Worm (Caenorhabditis elegans) whole organism, L4 larva: ENCODE results near the gene ubh-1.

Experiments
- F26F4.8 ChIP-seq: fragments of 200-800 bp; sonication (Bioruptor generic); conservative IDR thresholded peaks from 2 replicates; pipeline ENCODE4 v1.3.6; 2022; ENCODE audit warnings: missing genetic modification characterization, missing compliant biosample characterization
- F44E2.7 ChIP-seq: fragments of 200-800 bp; sonication (Bioruptor generic); IDR thresholded peaks from 2 replicates; pipeline ENCODE4 v2.1.2; 2022; ENCODE audit warnings: missing genetic modification characterization, missing compliant biosample characterization
- R02D3.7 ChIP-seq: fragments of 150-350 bp; sonication (generic microtip); optimal IDR thresholded peaks from 3 replicates; lab custom pipeline; 2014; ENCODE audit warnings: missing biosample characterization, missing genetic modification characterization
- T26A8.4 ChIP-seq: fragments of 200-800 bp; sonication (Bioruptor generic); IDR thresholded peaks from 2 replicates; pipeline ENCODE4 v1.3.6; 2022; ENCODE audit warnings: missing genetic modification characterization, missing compliant biosample characterization
- Y105C5A.15 ChIP-seq: fragments of 200-800 bp; sonication (Bioruptor generic); IDR thresholded peaks from 2 replicates; pipeline ENCODE4 v1.3.6; 2022; ENCODE audit warnings: missing genetic modification characterization, missing compliant biosample characterization
- Y48G9A.11 ChIP-seq: fragments of 200-800 bp; sonication (Bioruptor generic); IDR thresholded peaks from 2 replicates; pipeline ENCODE4 v1.3.6; 2022; ENCODE audit warnings: missing genetic modification reagents, missing genetic modification characterization, missing compliant biosample characterization
- Y5F2A.4 ChIP-seq: fragments of 200-800 bp; sonication (Bioruptor generic); optimal IDR thresholded peaks from 2 replicates; lab custom pipeline; 2018; ENCODE audit warnings: mild to moderate bottlenecking, missing genetic modification characterization, missing compliant biosample characterization
- Y75B8A.6 ChIP-seq: fragments of 200-800 bp; sonication (Bioruptor generic); IDR thresholded peaks from 2 replicates; pipeline ENCODE4 v1.3.6; 2022; ENCODE audit warnings: missing genetic modification reagents, missing genetic modification characterization, missing compliant biosample characterization
- ZK337.2 ChIP-seq: fragments of 200-800 bp; sonication (Bioruptor generic); IDR thresholded peaks from 2 replicates; pipeline ENCODE4 v1.3.6; 2022; ENCODE audit warnings: missing genetic modification reagents, missing genetic modification characterization, missing compliant biosample characterization
- aha-1 ChIP-seq: fragments of 150-350 bp; peaks from one replicate; lab custom pipeline; 2014; ENCODE audit warnings: missing biosample characterization, missing genetic modification characterization
- aly-2 ChIP-seq: sonication (generic microtip); optimal IDR thresholded peaks from 2 replicates; lab custom pipeline; 2018; ENCODE audit warnings: missing biosample characterization, missing genetic modification characterization
- attf-4 ChIP-seq: sonication (generic microtip); optimal IDR thresholded peaks from 3 replicates; lab custom pipeline; 2017; ENCODE audit warnings: missing biosample characterization, missing genetic modification characterization
- ceh-28 ChIP-seq: fragments of 150-350 bp; optimal IDR thresholded peaks from 2 replicates; lab custom pipeline; 2014; ENCODE audit warnings: missing biosample characterization, missing genetic modification reagents, missing genetic modification characterization
- ceh-62 ChIP-seq: sonication (generic microtip); optimal IDR thresholded peaks from 2 replicates; lab custom pipeline; 2017; ENCODE audit warnings: missing biosample characterization, missing genetic modification characterization
- ceh-82 ChIP-seq: sonication (generic microtip); optimal IDR thresholded peaks from 2 replicates; lab custom pipeline; 2017; ENCODE audit warnings: missing biosample characterization, missing genetic modification characterization
- daf-19 ChIP-seq: fragments of 200-800 bp; sonication (Bioruptor generic); conservative IDR thresholded peaks from 2 replicates; pipeline ENCODE4 v1.3.6; 2022; ENCODE audit warnings: missing genetic modification characterization, missing compliant biosample characterization
- dmd-9 ChIP-seq: fragments of 200-800 bp; sonication (Bioruptor generic); IDR thresholded peaks from 2 replicates; pipeline ENCODE4 v1.3.6; 2022; ENCODE audit warnings: missing genetic modification reagents, missing genetic modification characterization, missing compliant biosample characterization
- dpl-1 ChIP-seq: fragments of 150-350 bp; optimal IDR thresholded peaks from 2 replicates; lab custom pipeline; 2014; ENCODE audit warnings: missing biosample characterization, missing genetic modification reagents, missing genetic modification characterization
- dve-1 ChIP-seq: sonication (generic microtip); optimal IDR thresholded peaks from 2 replicates; lab custom pipeline; 2017; ENCODE audit warnings: antibody characterized with exemption, mild to moderate bottlenecking, missing genetic modification characterization, missing compliant biosample characterization; ENCODE audit not compliant: insufficient read depth
- egl-27 ChIP-seq: sonication (generic microtip); optimal IDR thresholded peaks from 3 replicates; lab custom pipeline; 2017; ENCODE audit warnings: missing biosample characterization, missing genetic modification reagents, missing genetic modification characterization
- fkh-10 ChIP-seq: fragments of 150-350 bp; optimal IDR thresholded peaks from 2 replicates; lab custom pipeline; 2014; ENCODE audit warnings: missing biosample characterization, missing genetic modification reagents, missing genetic modification characterization
- fos-1 ChIP-seq: fragments of 150-350 bp; optimal IDR thresholded peaks from 2 replicates; lab custom pipeline; 2014; ENCODE audit warnings: missing biosample characterization, missing genetic modification characterization
- gei-8 ChIP-seq: fragments of 200-800 bp; sonication (Bioruptor generic); optimal IDR thresholded peaks from 2 replicates; lab custom pipeline; 2018; ENCODE audit warnings: mild to moderate bottlenecking, missing genetic modification characterization, missing compliant biosample characterization
- hlh-11 ChIP-seq: fragments of 200-800 bp; sonication (Bioruptor generic); optimal IDR thresholded peaks from 2 replicates; lab custom pipeline; 2018; ENCODE audit warnings: mild to moderate bottlenecking, missing genetic modification characterization, missing compliant biosample characterization
- hmg-1.1 ChIP-seq: fragments of 200-800 bp; sonication (Bioruptor generic); IDR thresholded peaks from 2 replicates; pipeline ENCODE4 v1.3.6; 2022; ENCODE audit warnings: missing genetic modification reagents, missing genetic modification characterization, missing compliant biosample characterization
- jun-1 ChIP-seq: fragments of 150-350 bp; optimal IDR thresholded peaks from 2 replicates; lab custom pipeline; 2014; ENCODE audit warnings: missing biosample characterization, missing genetic modification reagents, missing genetic modification characterization
- lin-38 ChIP-seq: fragments of 200-800 bp; sonication (Bioruptor generic); IDR thresholded peaks from 2 replicates; pipeline ENCODE4 v1.3.6; 2022; ENCODE audit warnings: missing genetic modification reagents, missing genetic modification characterization, missing compliant biosample characterization
- lsy-2 ChIP-seq, 2 experiments: fragments of 150-350 bp in 1 of 2; sonication (generic microtip) in 1 of 2; optimal IDR thresholded peaks; 2 replicates each; lab custom pipeline; 2014 to 2017; ENCODE audit warnings: missing biosample characterization in 2 of 2, missing genetic modification characterization in 2 of 2
- madf-5 ChIP-seq, 2 experiments: fragments of 200-800 bp; sonication (Bioruptor generic); IDR thresholded peaks; 2 replicates each; pipeline ENCODE4 v1.3.6; 2022; ENCODE audit warnings: missing compliant biosample characterization in 2 of 2, missing genetic modification characterization in 2 of 2
- mdl-1 ChIP-seq, 2 experiments: fragments of 150-350 bp in 1 of 2; sonication (generic microtip) in 1 of 2; optimal IDR thresholded peaks; 2 replicates each; lab custom pipeline; 2014 to 2017; ENCODE audit warnings: missing biosample characterization in 2 of 2, missing genetic modification characterization in 2 of 2
- mdt-29 ChIP-seq: fragments of 200-800 bp; sonication (Bioruptor generic); IDR thresholded peaks from 2 replicates; pipeline ENCODE4 v1.3.6; 2022; ENCODE audit warnings: missing genetic modification reagents, missing genetic modification characterization, missing compliant biosample characterization
- mes-2 ChIP-seq: sonication (generic microtip); optimal IDR thresholded peaks from 2 replicates; lab custom pipeline; 2016; ENCODE audit warnings: missing genotype, mild to moderate bottlenecking, missing genetic modification characterization, missing compliant biosample characterization; ENCODE audit not compliant: poor library complexity, severe bottlenecking
- nhr-10 ChIP-seq: fragments of 150-350 bp; optimal IDR thresholded peaks from 2 replicates; lab custom pipeline; 2014; ENCODE audit warnings: missing biosample characterization, missing genetic modification characterization
- nhr-111 ChIP-seq: fragments of 200-800 bp; sonication (Bioruptor generic); optimal IDR thresholded peaks from 2 replicates; lab custom pipeline; 2018; ENCODE audit warnings: mild to moderate bottlenecking, missing genetic modification characterization, missing compliant biosample characterization
- nhr-25 ChIP-seq: sonication (generic microtip); optimal IDR thresholded peaks from 2 replicates; lab custom pipeline; 2017; ENCODE audit warnings: missing genetic modification characterization, mild to moderate bottlenecking, missing compliant biosample characterization, antibody characterized with exemption, moderate library complexity, borderline replicate concordance; ENCODE audit not compliant: insufficient read depth
- nhr-42 ChIP-seq: fragments of 200-800 bp; sonication (Bioruptor generic); IDR thresholded peaks from 2 replicates; pipeline ENCODE4 v1.3.6; 2022; ENCODE audit warnings: missing genetic modification characterization, missing compliant biosample characterization
- nhr-48 ChIP-seq: sonication (generic microtip); optimal IDR thresholded peaks from 2 replicates; lab custom pipeline; 2016; ENCODE audit warnings: mild to moderate bottlenecking, missing genetic modification characterization, missing compliant biosample characterization
- pha-4 ChIP-seq, 2 experiments: fragments of 150-350 bp in 1 of 2; fragments of 200-800 bp in 1 of 2; sonication (Bioruptor generic) in 1 of 2; IDR thresholded peaks in 1 of 2; optimal IDR thresholded peaks in 1 of 2; 2 replicates each; pipeline versions ENCODE4 v1.3.6 to Lab custom; 2014 to 2022; ENCODE audit warnings: missing genetic modification characterization in 2 of 2, missing genetic modification reagents in 2 of 2, missing biosample characterization in 1 of 2, missing compliant biosample characterization in 1 of 2
- php-3 ChIP-seq: fragments of 200-800 bp; sonication (Bioruptor generic); IDR thresholded peaks from 2 replicates; pipeline ENCODE4 v1.3.6; 2022; ENCODE audit warnings: missing genetic modification reagents, missing genetic modification characterization, missing compliant biosample characterization
- pqm-1 ChIP-seq: sonication (generic microtip); optimal IDR thresholded peaks from 2 replicates; lab custom pipeline; 2017; ENCODE audit warnings: missing biosample characterization, missing genetic modification characterization
- sdz-12 ChIP-seq: fragments of 200-800 bp; sonication (Bioruptor generic); optimal IDR thresholded peaks from 2 replicates; lab custom pipeline; 2018; ENCODE audit warnings: mild to moderate bottlenecking, missing genetic modification characterization, missing compliant biosample characterization
- set-16 ChIP-seq: fragments of 200-800 bp; sonication (Bioruptor generic); IDR thresholded peaks from 2 replicates; pipeline ENCODE4 v1.3.6; 2022; ENCODE audit warnings: missing genetic modification reagents, missing genetic modification characterization, missing compliant biosample characterization
- skn-1 ChIP-seq: fragments of 150-350 bp; optimal IDR thresholded peaks from 2 replicates; lab custom pipeline; 2014; ENCODE audit warnings: missing biosample characterization, missing genetic modification characterization
- spr-1 ChIP-seq: sonication (generic microtip); optimal IDR thresholded peaks from 2 replicates; lab custom pipeline; 2016; ENCODE audit warnings: mild to moderate bottlenecking, missing genetic modification characterization, missing compliant biosample characterization
- spr-3 ChIP-seq: fragments of 200-800 bp; sonication (Bioruptor generic); optimal IDR thresholded peaks from 2 replicates; lab custom pipeline; 2018; ENCODE audit warnings: mild to moderate bottlenecking, missing genetic modification characterization, missing compliant biosample characterization
- unc-130 ChIP-seq: sonication (generic microtip); optimal IDR thresholded peaks from 2 replicates; lab custom pipeline; 2016; ENCODE audit warnings: missing genetic modification reagents, missing genetic modification characterization, missing compliant biosample characterization
- zag-1 ChIP-seq: fragments of 150-350 bp; optimal IDR thresholded peaks from 2 replicates; lab custom pipeline; 2014; ENCODE audit warnings: missing biosample characterization, missing genetic modification characterization
- zfp-3 ChIP-seq: fragments of 200-800 bp; sonication (Bioruptor generic); conservative IDR thresholded peaks from 2 replicates; pipeline ENCODE4 v1.3.6; 2022; ENCODE audit warnings: missing genetic modification reagents, missing genetic modification characterization, missing compliant biosample characterization
- zip-11 ChIP-seq: fragments of 200-800 bp; sonication (Bioruptor generic); IDR thresholded peaks from 2 replicates; pipeline ENCODE4 v1.3.6; 2022; ENCODE audit warnings: missing genetic modification characterization, missing compliant biosample characterization
- zip-2 ChIP-seq: fragments of 150-350 bp; optimal IDR thresholded peaks from 2 replicates; lab custom pipeline; 2014; ENCODE audit warnings: missing biosample characterization, missing genetic modification characterization
- ztf-11 ChIP-seq: fragments of 150-350 bp; optimal IDR thresholded peaks from 2 replicates; lab custom pipeline; 2014; ENCODE audit warnings: missing biosample characterization, missing genetic modification characterization

ubh-1 gene

DNA sequence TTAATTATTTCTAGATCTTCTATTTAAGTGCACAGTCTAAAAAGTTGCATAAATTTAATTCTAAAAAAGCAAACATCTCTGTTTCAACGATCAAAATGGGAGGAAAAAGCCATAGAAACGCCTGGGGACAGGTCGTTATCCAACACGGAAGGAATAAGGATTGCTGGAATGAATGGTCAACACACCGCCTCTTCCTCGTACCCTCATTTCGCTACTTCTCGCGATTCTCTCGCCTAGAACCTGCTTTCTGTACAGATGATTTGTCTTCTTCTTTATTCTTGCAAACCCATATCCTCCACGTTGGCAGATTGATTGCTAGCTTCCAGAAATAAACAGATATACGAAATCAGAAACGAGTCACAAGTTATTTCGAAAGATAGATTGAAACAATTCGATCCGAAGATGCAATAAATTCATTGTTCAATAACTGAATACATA lies 3.7 kb upstream of the ubh-1 start, which contains the start of gene dpy-11 (continued):
- TF ChIP-seq pqm-1 (tag; lab: Kevin White, UChicago) (no peak), php-3 (0 out of 2 replicates have a peak, but pooled peaks have one; percentile 8), hlh-11 (peak; percentile 79), egl-27 (tag; lab: Kevin White, UChicago) (no peak), daf-19 (no peak), ceh-62 (tag; lab: Kevin White, UChicago) (no peak), ZK337.2 (GFP tag; lab: Robert Waterston, UW) (peak; percentile 35; the same call in 1 of the 2 replicates), mdt-29 (peak; percentile 49; the same call in 1 of the 2 replicates), Y48G9A.11 (GFP tag; lab: Robert Waterston, UW) (peak; percentile 36; the same call in 1 of the 2 replicates), skn-1 (no peak), nhr-25 (tag; lab: Kevin White, UChicago) (peak; percentile 55), Y105C5A.15 (GFP tag; lab: Robert Waterston, UW) (0 out of 2 replicates have a peak, but pooled peaks have one; percentile 46), zip-2 (tag; lab: Kevin White, UChicago) (no peak), unc-130 (GFP tag; lab: Kevin White, UChicago) (no peak), lsy-2 (tag; optimal IDR thresholded peaks at IDR 0.05; lab: Kevin White, UChicago) (peak; percentile 49 to 58), nhr-10 (tag; lab: Kevin White, UChicago) (no peak), mdl-1 (tag; optimal IDR thresholded peaks at IDR 0.05; lab: Kevin White, UChicago) (peak in 1 of 2 experiments; percentile 48), ceh-28 (tag; lab: Kevin White, UChicago) (no peak), nhr-42 (GFP tag; lab: Robert Waterston, UW) (no peak), R02D3.7 (tag; lab: Kevin White, UChicago) (no peak), fos-1 (tag; lab: Kevin White, UChicago) (no peak), nhr-111 (GFP tag; lab: Kevin White, UChicago) (no peak), ceh-82 (tag; lab: Kevin White, UChicago) (no peak), spr-3 (peak; percentile 12), zfp-3 (GFP tag; lab: Robert Waterston, UW) (peak; percentile 93), sdz-12 (peak; percentile 90), lin-38 (GFP tag; lab: Robert Waterston, UW) (peak; percentile 53), F26F4.8 (GFP tag; lab: Robert Waterston, UW) (no peak), fkh-10 (GFP tag; lab: Kevin White, UChicago) (no peak), mes-2 (tag; lab: Kevin White, UChicago) (peak; percentile 55), Y75B8A.6 (GFP tag; lab: Robert Waterston, UW) (peak; percentile 91), jun-1 (tag; lab: Kevin White, UChicago) (no peak), Y5F2A.4 (GFP tag; lab: Kevin White, UChicago) (no peak), aly-2 (tag; lab: Kevin White, UChicago) (no peak), attf-4 (tag; lab: Kevin White, UChicago) (no peak), dve-1 (peak; percentile 57), dpl-1 (GFP tag; lab: Kevin White, UChicago) (no peak), zag-1 (tag; lab: Kevin White, UChicago) (no peak), T26A8.4 (GFP tag; lab: Robert Waterston, UW) (peak; percentile 81), ztf-11 (tag; lab: Kevin White, UChicago) (no peak), pha-4 (GFP tag; IDR thresholded peaks at IDR 0.05; lab: Robert Waterston, UW) (no peak), pha-4 (tag; optimal IDR thresholded peaks at IDR 0.05; lab: Kevin White, UChicago) (no peak), spr-1 (tag; lab: Kevin White, UChicago) (peak; percentile 53), set-16 (GFP tag; lab: Robert Waterston, UW) (no peak), nhr-48 (tag; lab: Kevin White, UChicago) (peak; percentile 44), gei-8 (GFP tag; lab: Kevin White, UChicago) (peak; percentile 46), dmd-9 (GFP tag; lab: Robert Waterston, UW) (no peak), hmg-1.1 (peak; percentile 45), F44E2.7 (GFP tag; lab: Robert Waterston, UW) (no peak), zip-11 (GFP tag; lab: Robert Waterston, UW) (no peak), madf-5 (GFP tag; IDR thresholded peaks at IDR 0.05; lab: Robert Waterston, UW) (no peak), aha-1 (peak; percentile 98)
